Worm (Caenorhabditis elegans) whole organism, young adult: Measurements from ENCODE around the gene T22F3.11.

Experiments
- B0019.2 ChIP-seq: fragments of 200-800 bp; sonication (Bioruptor generic); conservative IDR thresholded peaks from 2 replicates; pipeline ENCODE4 v1.3.6; 2022; ENCODE audit warnings: missing genetic modification reagents, missing genetic modification characterization, missing compliant biosample characterization
- B0035.1 ChIP-seq: sonication (generic microtip); optimal IDR thresholded peaks from 2 replicates; lab custom pipeline; 2016; ENCODE audit warnings: missing genetic modification characterization, mild to moderate bottlenecking, missing compliant biosample characterization, missing genotype, missing genetic modification reagents
- B0336.3 ChIP-seq: fragments of 200-800 bp; sonication (Bioruptor generic); IDR thresholded peaks from 2 replicates; pipeline ENCODE4 v1.3.6; 2022; ENCODE audit warnings: missing genetic modification characterization, missing compliant biosample characterization
- C17E4.6 ChIP-seq: fragments of 200-800 bp; sonication (Bioruptor generic); IDR thresholded peaks from 2 replicates; pipeline ENCODE4 v1.3.6; 2022; ENCODE audit warnings: missing genetic modification reagents, missing genetic modification characterization, missing compliant biosample characterization
- F23B12.7 ChIP-seq: sonication (generic microtip); optimal IDR thresholded peaks from 2 replicates; lab custom pipeline; 2017; ENCODE audit warnings: missing genetic modification characterization, mild to moderate bottlenecking, missing compliant biosample characterization, antibody characterized with exemption, moderate library complexity; ENCODE audit not compliant: insufficient read depth
- F37B4.10 ChIP-seq: fragments of 200-800 bp; sonication (Bioruptor generic); IDR thresholded peaks from 2 replicates; pipeline ENCODE4 v1.3.6; 2022; ENCODE audit warnings: missing genetic modification characterization, missing compliant biosample characterization
- F52B5.7 ChIP-seq: sonication (generic microtip); optimal IDR thresholded peaks from 2 replicates; lab custom pipeline; 2016; ENCODE audit warnings: mild to moderate bottlenecking, missing genetic modification characterization, missing compliant biosample characterization
- F57A8.1 ChIP-seq: fragments of 200-800 bp; sonication (Bioruptor generic); optimal IDR thresholded peaks from 2 replicates; lab custom pipeline; 2018; ENCODE audit warnings: mild to moderate bottlenecking, missing genetic modification characterization, moderate library complexity, missing compliant biosample characterization
- K11D2.4 ChIP-seq: fragments of 200-800 bp; sonication (Bioruptor generic); IDR thresholded peaks from 2 replicates; pipeline ENCODE4 v1.3.6; 2022; ENCODE audit warnings: missing genetic modification reagents, missing genetic modification characterization, missing compliant biosample characterization
- T07F8.4 ChIP-seq: sonication (generic microtip); optimal IDR thresholded peaks from 2 replicates; lab custom pipeline; 2016; ENCODE audit warnings: mild to moderate bottlenecking, missing genetic modification characterization, moderate library complexity, missing compliant biosample characterization
- Y53G8AR.9 ChIP-seq: fragments of 200-800 bp; sonication (Bioruptor generic); conservative IDR thresholded peaks from 2 replicates; pipeline ENCODE4 v1.3.6; 2022; ENCODE audit warnings: missing genetic modification reagents, missing genetic modification characterization, missing compliant biosample characterization
- Y56A3A.18 ChIP-seq: fragments of 200-800 bp; sonication (Bioruptor generic); IDR thresholded peaks from 2 replicates; pipeline ENCODE4 v1.3.6; 2022; ENCODE audit warnings: missing genetic modification reagents, missing genetic modification characterization, missing compliant biosample characterization
- ZK185.1 ChIP-seq: sonication (generic microtip); optimal IDR thresholded peaks from 2 replicates; lab custom pipeline; 2016; ENCODE audit warnings: mild to moderate bottlenecking, missing genetic modification characterization, missing compliant biosample characterization; ENCODE audit not compliant: poor library complexity, severe bottlenecking
- attf-3 ChIP-seq: fragments of 200-800 bp; sonication (Bioruptor generic); conservative IDR thresholded peaks from 2 replicates; pipeline ENCODE4 v1.3.6; 2022; ENCODE audit warnings: missing genetic modification reagents, missing genetic modification characterization, missing compliant biosample characterization
- ccch-3 ChIP-seq: fragments of 200-800 bp; sonication (Bioruptor generic); optimal IDR thresholded peaks from 2 replicates; lab custom pipeline; 2018; ENCODE audit warnings: mild to moderate bottlenecking, missing genetic modification characterization, missing compliant biosample characterization
- cebp-1 ChIP-seq, 2 experiments: fragments of 200-800 bp in 1 of 2; sonication (Bioruptor generic) in 1 of 2; sonication (generic microtip) in 1 of 2; IDR thresholded peaks in 1 of 2; optimal IDR thresholded peaks in 1 of 2; 2 replicates each; pipeline versions ENCODE4 v1.3.6 to Lab custom; 2017 to 2022; ENCODE audit warnings: missing compliant biosample characterization in 2 of 2, missing genetic modification characterization in 2 of 2, mild to moderate bottlenecking in 1 of 2, missing genetic modification reagents in 1 of 2, moderate library complexity in 1 of 2
- cebp-2 ChIP-seq: fragments of 200-800 bp; sonication (Bioruptor generic); IDR thresholded peaks from 2 replicates; pipeline ENCODE4 v1.3.6; 2022; ENCODE audit warnings: missing genetic modification characterization, missing compliant biosample characterization
- ceh-40 ChIP-seq: fragments of 200-800 bp; sonication (Bioruptor generic); IDR thresholded peaks from 2 replicates; pipeline ENCODE4 v1.3.6; 2022; ENCODE audit warnings: missing genetic modification characterization, missing compliant biosample characterization
- ceh-79 ChIP-seq: sonication (generic microtip); optimal IDR thresholded peaks from 2 replicates; lab custom pipeline; 2017; ENCODE audit warnings: mild to moderate bottlenecking, missing genetic modification characterization, missing compliant biosample characterization
- dox-1 ChIP-seq: fragments of 200-800 bp; sonication (Bioruptor generic); IDR thresholded peaks from 2 replicates; pipeline ENCODE4 v1.3.6; 2022; ENCODE audit warnings: missing genetic modification reagents, missing genetic modification characterization, missing compliant biosample characterization
- efl-1 ChIP-seq: fragments of 150-350 bp; optimal IDR thresholded peaks from 2 replicates; lab custom pipeline; 2014; ENCODE audit warnings: missing biosample characterization, missing genetic modification reagents, missing genetic modification characterization
- egl-44 ChIP-seq: fragments of 200-800 bp; sonication (Bioruptor generic); IDR thresholded peaks from 2 replicates; pipeline ENCODE4 v1.3.6; 2022; ENCODE audit warnings: missing genetic modification reagents, missing genetic modification characterization, missing compliant biosample characterization
- hlh-12 ChIP-seq: sonication (generic microtip); optimal IDR thresholded peaks from 2 replicates; lab custom pipeline; 2016; ENCODE audit warnings: missing genetic modification characterization, missing compliant biosample characterization
- hrde-1 ChIP-seq: sonication (generic microtip); optimal IDR thresholded peaks from 2 replicates; lab custom pipeline; 2016; ENCODE audit warnings: missing genetic modification characterization, mild to moderate bottlenecking, missing compliant biosample characterization, moderate library complexity, missing genotype, missing genetic modification reagents, borderline replicate concordance
- hsf-1 ChIP-seq: fragments of 200-800 bp; sonication (Bioruptor generic); IDR thresholded peaks from 2 replicates; pipeline ENCODE4 v1.3.6; 2022; ENCODE audit warnings: missing genetic modification reagents, missing genetic modification characterization, missing compliant biosample characterization
- lsy-27 ChIP-seq: sonication (generic microtip); optimal IDR thresholded peaks from 2 replicates; lab custom pipeline; 2017; ENCODE audit warnings: missing genetic modification characterization, mild to moderate bottlenecking, missing compliant biosample characterization, antibody characterized with exemption, missing genotype, borderline replicate concordance; ENCODE audit not compliant: insufficient read depth
- madf-10 ChIP-seq: sonication (generic microtip); optimal IDR thresholded peaks from 2 replicates; lab custom pipeline; 2016; ENCODE audit warnings: mild to moderate bottlenecking, missing genetic modification characterization, missing compliant biosample characterization
- mcd-1 ChIP-seq: fragments of 200-800 bp; sonication (Bioruptor generic); IDR thresholded peaks from 2 replicates; pipeline ENCODE4 v1.3.6; 2022; ENCODE audit warnings: missing genetic modification reagents, missing genetic modification characterization, missing compliant biosample characterization
- mel-28 ChIP-seq: sonication (generic microtip); optimal IDR thresholded peaks from 2 replicates; lab custom pipeline; 2016; ENCODE audit warnings: borderline replicate concordance, mild to moderate bottlenecking, missing genetic modification characterization, missing compliant biosample characterization
- nfya-2 ChIP-seq: fragments of 200-800 bp; sonication (Bioruptor generic); IDR thresholded peaks from 2 replicates; pipeline ENCODE4 v1.3.6; 2022; ENCODE audit warnings: missing genetic modification reagents, missing genetic modification characterization, missing compliant biosample characterization
- nfyb-1 ChIP-seq: fragments of 200-800 bp; sonication (Bioruptor generic); IDR thresholded peaks from 2 replicates; pipeline ENCODE4 v1.3.6; 2022; ENCODE audit warnings: missing genetic modification reagents, missing genetic modification characterization, missing compliant biosample characterization
- nhr-120 ChIP-seq: fragments of 200-800 bp; sonication (Bioruptor generic); IDR thresholded peaks from 2 replicates; pipeline ENCODE4 v1.3.6; 2022; ENCODE audit warnings: missing genetic modification characterization, missing compliant biosample characterization
- nhr-80 ChIP-seq: sonication (generic microtip); optimal IDR thresholded peaks from 2 replicates; lab custom pipeline; 2016; ENCODE audit warnings: missing genetic modification characterization, missing compliant biosample characterization
- nhr-90 ChIP-seq: sonication (generic microtip); optimal IDR thresholded peaks from 2 replicates; lab custom pipeline; 2016; ENCODE audit warnings: missing genotype, mild to moderate bottlenecking, missing genetic modification characterization, missing compliant biosample characterization
- rcor-1 ChIP-seq: fragments of 200-800 bp; sonication (Bioruptor generic); IDR thresholded peaks from 2 replicates; pipeline ENCODE4 v1.3.6; 2022; ENCODE audit warnings: missing genetic modification reagents, missing genetic modification characterization, missing compliant biosample characterization
- rec-8 ChIP-seq, 2 experiments: sonication (generic microtip); optimal IDR thresholded peaks; 2 replicates each; lab custom pipeline; 2016; ENCODE audit warnings: mild to moderate bottlenecking in 2 of 2, missing genetic modification characterization in 2 of 2, missing genetic modification reagents in 2 of 2, missing genotype in 2 of 2, missing biosample characterization in 1 of 2, missing compliant biosample characterization in 1 of 2, moderate library complexity in 1 of 2
- sdz-38 ChIP-seq: sonication (generic microtip); optimal IDR thresholded peaks from 2 replicates; lab custom pipeline; 2016; ENCODE audit warnings: missing genotype, missing genetic modification characterization, missing compliant biosample characterization
- snpc-3.4 ChIP-seq: sonication (generic microtip); optimal IDR thresholded peaks from 2 replicates; lab custom pipeline; 2017; ENCODE audit warnings: missing genetic modification characterization, mild to moderate bottlenecking, missing compliant biosample characterization, antibody characterized with exemption, moderate library complexity, missing genotype, missing genetic modification reagents
- snpc-4 ChIP-seq, 5 experiments: fragments of 150-350 bp in 1 of 5; sonication (generic microtip) in 4 of 5; optimal IDR thresholded peaks; 2 replicates each; lab custom pipeline; 2014 to 2018; ENCODE audit warnings: missing genetic modification characterization in 5 of 5, missing biosample characterization in 3 of 5, antibody characterized with exemption in 2 of 5, mild to moderate bottlenecking in 2 of 5, missing compliant biosample characterization in 2 of 5, missing genotype in 2 of 5, moderate library complexity in 2 of 5, missing genetic modification reagents in 1 of 5
- sptf-2 ChIP-seq: fragments of 200-800 bp; sonication (Bioruptor generic); optimal IDR thresholded peaks from 2 replicates; lab custom pipeline; 2018; ENCODE audit warnings: mild to moderate bottlenecking, missing genetic modification characterization, missing compliant biosample characterization
- tbp1 ChIP-seq: fragments of 200-800 bp; sonication (Bioruptor generic); optimal IDR thresholded peaks from 2 replicates; lab custom pipeline; 2018; ENCODE audit warnings: mild to moderate bottlenecking, missing genetic modification characterization, missing compliant biosample characterization
- tlf-1 ChIP-seq: fragments of 200-800 bp; sonication (Bioruptor generic); optimal IDR thresholded peaks from 2 replicates; lab custom pipeline; 2018; ENCODE audit warnings: mild to moderate bottlenecking, missing genetic modification characterization, missing compliant biosample characterization
- unc-130 ChIP-seq: sonication (generic microtip); optimal IDR thresholded peaks from 2 replicates; lab custom pipeline; 2016; ENCODE audit warnings: missing genetic modification reagents, missing genetic modification characterization, missing compliant biosample characterization
- xnd-1 ChIP-seq: sonication (generic microtip); optimal IDR thresholded peaks from 2 replicates; lab custom pipeline; 2016; ENCODE audit warnings: missing genotype, missing genetic modification reagents, missing genetic modification characterization, missing compliant biosample characterization
- zfh-2 ChIP-seq: fragments of 200-800 bp; sonication (Bioruptor generic); conservative IDR thresholded peaks from 2 replicates; pipeline ENCODE4 v1.3.6; 2022; ENCODE audit warnings: missing genetic modification reagents, missing genetic modification characterization, missing compliant biosample characterization
- ztf-28 ChIP-seq: fragments of 200-800 bp; sonication (Bioruptor generic); IDR thresholded peaks from 2 replicates; pipeline ENCODE4 v1.3.6; 2022; ENCODE audit warnings: missing genetic modification reagents, missing genetic modification characterization, missing compliant biosample characterization
- ztf-6 ChIP-seq: fragments of 200-800 bp; sonication (Bioruptor generic); IDR thresholded peaks from 2 replicates; pipeline ENCODE4 v1.3.6; 2022; ENCODE audit warnings: missing genetic modification reagents, missing genetic modification characterization, missing compliant biosample characterization

Gene T22F3.11

DNA sequence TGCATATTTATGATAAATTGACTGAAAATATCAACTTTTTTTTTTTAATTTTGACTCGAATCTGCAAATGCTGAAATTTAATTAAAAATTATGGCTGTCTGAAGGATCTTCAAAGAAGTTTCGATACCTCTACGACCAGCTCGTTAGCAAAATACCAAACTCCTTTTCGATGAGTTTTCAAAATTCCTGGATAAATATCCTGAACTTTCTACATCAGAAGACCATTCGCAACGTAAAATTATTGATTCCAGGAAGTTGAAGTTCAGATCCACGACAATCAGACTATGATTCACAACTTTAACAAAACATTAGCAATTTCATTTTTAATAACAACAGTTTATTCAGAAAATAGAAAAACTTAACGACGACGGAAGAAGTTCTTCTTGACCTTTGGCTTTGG lies 29.3 kb downstream of the T22F3.11 start:
- peak in 1 of 2 experiments; percentile 17 for TF ChIP-seq rec-8 (tag; optimal IDR thresholded peaks at IDR 0.05; lab: Kevin White, UChicago)
- peak; percentile 96 for TF ChIP-seq hrde-1
- no peak for TF ChIP-seq nfya-2 (GFP tag; lab: Robert Waterston, UW)
- no peak for TF ChIP-seq mel-28 (tag; lab: Kevin White, UChicago)
- TF ChIP-seq rcor-1 (GFP tag; lab: Robert Waterston, UW), result peak; percentile 68
- peak; percentile 71 for TF ChIP-seq nfyb-1 (GFP tag; lab: Robert Waterston, UW)
- peak; percentile 14 for TF ChIP-seq B0035.1
- no peak for TF ChIP-seq cebp-1 (GFP tag; IDR thresholded peaks at IDR 0.05; lab: Robert Waterston, UW)
- peak; percentile 41 for TF ChIP-seq cebp-1 (tag; optimal IDR thresholded peaks at IDR 0.05; lab: Kevin White, UChicago)
- peak; percentile 29; the same call in 1 of the 2 replicates for TF ChIP-seq mcd-1
- no peak for TF ChIP-seq ztf-28 (GFP tag; lab: Robert Waterston, UW)
- no peak for TF ChIP-seq zfh-2 (GFP tag; lab: Robert Waterston, UW)
- no peak for TF ChIP-seq T07F8.4 (tag; lab: Kevin White, UChicago)
- peak; percentile 90 for TF ChIP-seq unc-130 (GFP tag; lab: Kevin White, UChicago)
- no peak for TF ChIP-seq F57A8.1
- TF ChIP-seq F23B12.7 (tag; lab: Kevin White, UChicago), result no peak
- TF ChIP-seq ccch-3 (GFP tag; lab: Kevin White, UChicago), result no peak
- TF ChIP-seq C17E4.6, result peak; percentile 54; the same call in 1 of the 2 replicates
- no peak for TF ChIP-seq nhr-120 (GFP tag; lab: Robert Waterston, UW)
- TF ChIP-seq F52B5.7 (tag; lab: Kevin White, UChicago), result peak; percentile 9
- TF ChIP-seq xnd-1 (tag; lab: Kevin White, UChicago), result peak; percentile 48
- TF ChIP-seq sptf-2, result no peak
- TF ChIP-seq nhr-90 (tag; lab: Kevin White, UChicago), result no peak
- TF ChIP-seq efl-1 (GFP tag; lab: Kevin White, UChicago), result peak; percentile 52
- no peak for TF ChIP-seq F37B4.10 (GFP tag; lab: Robert Waterston, UW)
- peak; percentile 73 for TF ChIP-seq hsf-1 (GFP tag; lab: Robert Waterston, UW)
- no peak for TF ChIP-seq nhr-80 (tag; lab: Kevin White, UChicago)
- 0 out of 2 replicates have a peak, but pooled peaks have one; percentile 52 for TF ChIP-seq cebp-2
- TF ChIP-seq ceh-79 (tag; lab: Kevin White, UChicago), result peak; percentile 2
- peak; percentile 93 for TF ChIP-seq B0336.3 (GFP tag; lab: Robert Waterston, UW)
- no peak for TF ChIP-seq ztf-6 (GFP tag; lab: Robert Waterston, UW)
- TF ChIP-seq Y56A3A.18 (GFP tag; lab: Robert Waterston, UW), result no peak
- TF ChIP-seq K11D2.4 (GFP tag; lab: Robert Waterston, UW), result no peak
- TF ChIP-seq lsy-27 (tag; lab: Kevin White, UChicago), result no peak
- peak; percentile 47 for TF ChIP-seq tbp1 (GFP tag; lab: Kevin White, UChicago)
- no peak for TF ChIP-seq hlh-12
- TF ChIP-seq snpc-4 (GFP tag; optimal IDR thresholded peaks at IDR 0.05; lab: Kevin White, UChicago), result peak; percentile 66
- TF ChIP-seq snpc-4 (tag; optimal IDR thresholded peaks at IDR 0.05; lab: Kevin White, UChicago), result peak in 2 of 4 experiments; percentile 24 to 53
- TF ChIP-seq sdz-38 (tag; lab: Kevin White, UChicago), result no peak
- TF ChIP-seq egl-44 (GFP tag; lab: Robert Waterston, UW), result no peak
- peak; percentile 53 for TF ChIP-seq snpc-3.4 (tag; lab: Kevin White, UChicago)
- TF ChIP-seq attf-3, result peak; percentile 19; the same call in 1 of the 2 replicates
- TF ChIP-seq ZK185.1 (tag; lab: Kevin White, UChicago), result no peak
- TF ChIP-seq ceh-40, result no peak
- no peak for TF ChIP-seq B0019.2 (GFP tag; lab: Robert Waterston, UW)
- TF ChIP-seq madf-10 (tag; lab: Kevin White, UChicago), result no peak
- TF ChIP-seq tlf-1, result peak; percentile 73
- TF ChIP-seq dox-1 (GFP tag; lab: Robert Waterston, UW), result no peak
- peak; percentile 77 for TF ChIP-seq Y53G8AR.9 (GFP tag; lab: Robert Waterston, UW)
